Worm (Caenorhabditis elegans): ENCODE results near the gene xpo-3.

DNA sequence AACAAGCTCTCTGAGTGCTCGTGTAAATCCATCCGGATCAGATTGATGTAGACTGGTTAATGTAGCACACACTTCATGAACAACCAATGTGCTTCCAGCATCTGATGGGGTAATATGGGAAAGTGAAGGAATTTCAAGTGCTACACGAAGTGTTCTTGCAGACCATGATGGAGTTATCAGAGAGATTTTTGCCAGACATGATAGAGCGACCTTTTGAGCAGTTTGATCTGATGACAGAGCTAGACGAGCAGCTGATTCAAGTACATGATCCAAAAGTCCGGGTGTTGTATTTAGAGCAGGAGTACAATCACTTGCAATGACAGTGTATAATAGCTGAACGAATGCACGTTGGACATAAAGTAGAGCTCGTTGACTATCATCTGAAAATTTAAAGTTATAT lies 6.0 kb downstream of the xpo-3 start:
- TF ChIP-seq dao-5 (tag; optimal IDR thresholded peaks at IDR 0.05) = no peak
- no peak for TF ChIP-seq him-1 (tag; optimal IDR thresholded peaks at IDR 0.05)

All from whole organism, L4/young adult.